Worm (Caenorhabditis elegans): ENCODE data around the gene srh-35.

DNA sequence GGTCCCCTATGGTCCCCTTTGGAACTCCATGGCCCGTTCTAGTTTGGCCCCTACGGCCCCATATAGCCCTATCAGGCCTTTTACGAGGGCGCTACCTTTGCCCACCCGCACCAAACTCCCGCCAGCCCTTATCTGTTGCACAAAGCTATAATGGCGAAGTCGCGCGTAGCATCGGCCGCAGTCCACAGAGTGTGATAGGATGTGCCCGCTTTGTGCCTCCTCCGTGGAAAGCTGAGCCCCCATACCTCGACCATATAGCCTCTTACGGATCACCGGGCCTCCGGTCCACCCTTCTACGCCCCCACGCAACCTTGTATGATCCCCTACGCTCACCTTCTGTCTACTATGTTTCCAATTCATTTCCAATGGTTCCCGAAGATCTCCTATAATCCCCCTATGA lies 2.0 kb downstream of the srh-35 start:
- TF ChIP-seq dao-5 (tag; optimal IDR thresholded peaks at IDR 0.05) (no peak), him-1 (tag; optimal IDR thresholded peaks at IDR 0.05) (no peak), W03F9.2 (tag; optimal IDR thresholded peaks at IDR 0.05) (no peak)

Measured in whole organism, L4/young adult.